Fruit fly (Drosophila melanogaster) whole organism, prepupa: ENCODE results near the gene Cap-H2.

Source experiments
- CG11762 ChIP-seq: fragments of 200-800 bp; sonication (Bioruptor generic); optimal IDR thresholded peaks from 3 replicates; lab custom pipeline; 2016; ENCODE audit warnings: missing biosample characterization, missing genetic modification characterization; ENCODE audit not compliant: insufficient read depth
- CG1621 ChIP-seq: fragments of 200-800 bp; sonication (Bioruptor generic); optimal IDR thresholded peaks from 3 replicates; lab custom pipeline; 2018; ENCODE audit warnings: missing biosample characterization, mild to moderate bottlenecking, missing genetic modification characterization
- CG16779 ChIP-seq: fragments of 200-800 bp; sonication (Bioruptor generic); optimal IDR thresholded peaks from 3 replicates; lab custom pipeline; 2017; ENCODE audit warnings: missing biosample characterization, mild to moderate bottlenecking, missing genetic modification characterization
- CG4318 ChIP-seq: fragments of 200-800 bp; sonication (Bioruptor generic); optimal IDR thresholded peaks from 3 replicates; lab custom pipeline; 2017; ENCODE audit warnings: missing biosample characterization, mild to moderate bottlenecking, missing genetic modification characterization
- CG8119 ChIP-seq: fragments of 200-800 bp; sonication (Bioruptor generic); IDR thresholded peaks from 3 replicates; pipeline ENCODE4 v1.3.6; 2022; ENCODE audit warnings: missing biosample characterization, missing genetic modification characterization
- Eip75B ChIP-seq: fragments of 200-800 bp; sonication (Bioruptor generic); optimal IDR thresholded peaks from 3 replicates; lab custom pipeline; 2016; ENCODE audit warnings: missing biosample characterization, missing genetic modification characterization
- Hr39 ChIP-seq: fragments of 200-800 bp; sonication (Bioruptor generic); optimal IDR thresholded peaks from 2 replicates; lab custom pipeline; 2016; ENCODE audit warnings: missing biosample characterization, missing genetic modification characterization
- OdsH ChIP-seq: fragments of 200-800 bp; sonication (Bioruptor generic); optimal IDR thresholded peaks from 3 replicates; lab custom pipeline; 2016; ENCODE audit warnings: missing biosample characterization, missing genetic modification characterization
- dac ChIP-seq: fragments of 200-800 bp; sonication (Bioruptor generic); optimal IDR thresholded peaks from 2 replicates; lab custom pipeline; 2017; ENCODE audit warnings: missing biosample characterization, mild to moderate bottlenecking, missing genetic modification characterization
- eg ChIP-seq: fragments of 200-800 bp; sonication (Bioruptor generic); IDR thresholded peaks from 3 replicates; pipeline ENCODE4 v1.3.6; 2022; ENCODE audit warnings: missing biosample characterization, missing genetic modification characterization
- esn ChIP-seq: fragments of 200-800 bp; sonication (Bioruptor generic); optimal IDR thresholded peaks from 2 replicates; lab custom pipeline; 2016; ENCODE audit warnings: missing biosample characterization, mild to moderate bottlenecking, missing genetic modification characterization, moderate library complexity
- fd85E ChIP-seq: fragments of 200-800 bp; sonication (Bioruptor generic); optimal IDR thresholded peaks from 3 replicates; lab custom pipeline; 2016; ENCODE audit warnings: missing biosample characterization, missing genetic modification characterization
- spab ChIP-seq: fragments of 200-800 bp; sonication (Bioruptor generic); optimal IDR thresholded peaks from 2 replicates; lab custom pipeline; 2017; ENCODE audit warnings: missing biosample characterization, mild to moderate bottlenecking, missing genetic modification characterization, missing genetic modification reagents

DNA sequence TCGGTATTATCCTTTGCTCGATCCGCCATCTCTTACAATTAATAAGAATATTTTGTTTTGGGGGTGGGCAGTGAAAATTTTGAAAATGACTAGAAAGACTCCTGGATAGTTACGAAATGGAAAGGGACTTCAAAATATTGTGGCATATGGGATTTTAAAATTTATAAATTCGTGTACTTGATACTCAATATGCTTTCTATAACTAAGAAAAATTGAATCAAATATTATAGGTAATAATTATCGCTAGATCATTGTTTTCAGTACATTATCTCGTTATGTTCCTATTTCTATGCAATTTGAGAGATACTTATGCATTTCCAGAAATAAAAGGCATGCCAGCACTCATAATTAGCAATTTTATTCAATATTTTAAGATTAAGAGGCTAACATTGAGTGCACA, 5.6 kb upstream of the Cap-H2 start, which contains the start of gene CG14691:
- TF ChIP-seq Hr39 (GFP tag; lab: Kevin White, UChicago) (no peak), fd85E (GFP tag; lab: Kevin White, UChicago) (no peak), spab (GFP tag; lab: Kevin White, UChicago) (no peak), CG16779 (no peak), esn (no peak), OdsH (GFP tag; lab: Kevin White, UChicago) (no peak), Eip75B (GFP tag; lab: Kevin White, UChicago) (no peak), CG8119 (GFP tag; lab: Robert Waterston, UW) (no peak), CG11762 (GFP tag; lab: Kevin White, UChicago) (no peak), CG4318 (GFP tag; lab: Kevin White, UChicago) (no peak), dac (no peak), CG1621 (tag; lab: Kevin White, UChicago) (no peak), eg (GFP tag; lab: Robert Waterston, UW) (no peak)
